Fruit fly (Drosophila melanogaster) Kc167 (cell line): ENCODE results near the gene Gal.

Experiments
- Myc ChIP-seq: fragments of >200 bp; optimal IDR thresholded peaks from 2 replicates; lab custom pipeline; 2017; ENCODE audit warnings: missing external identifiers
- Sin3A ChIP-seq: fragments of >200 bp; optimal IDR thresholded peaks from 2 replicates; lab custom pipeline; 2018; ENCODE audit warnings: missing external identifiers
- h ChIP-seq: fragments of >200 bp; optimal IDR thresholded peaks from 3 replicates; lab custom pipeline; 2018; ENCODE audit warnings: missing external identifiers
- insv ChIP-seq: fragments of >200 bp; optimal IDR thresholded peaks from 3 replicates; lab custom pipeline; 2018; ENCODE audit warnings: missing external identifiers
- psq ChIP-seq: fragments of >200 bp; optimal IDR thresholded peaks from 2 replicates; lab custom pipeline; 2017; ENCODE audit warnings: missing external identifiers
- ttk ChIP-seq: sonication (Bioruptor generic); optimal IDR thresholded peaks from 2 replicates; lab custom pipeline; 2017; ENCODE audit warnings: missing external identifiers

Gal gene

dm6 chr2L:5979957-5980861 is 26.4 kb downstream of the Gal start:
- no peak for TF ChIP-seq h (lab: Kevin White, UChicago)

- no peak for TF ChIP-seq Myc (lab: Kevin White, UChicago)
- TF ChIP-seq insv (lab: Kevin White, UChicago): no peak
- no peak for TF ChIP-seq Sin3A
- no peak for TF ChIP-seq psq (lab: Kevin White, UChicago)
- no peak for TF ChIP-seq ttk (lab: Kevin White, UChicago)
- TF ChIP-seq h (lab: Kevin White, UChicago): no peak
Observed at dm6 chr2L:5979055-5979399, 27.6 kb downstream of the Gal start.

dm6 chr2L:5978333-5979054 is 28.1 kb downstream of the Gal start:
- TF ChIP-seq Sin3A (no peak), Myc (lab: Kevin White, UChicago) (no peak), h (lab: Kevin White, UChicago) (no peak), psq (lab: Kevin White, UChicago) (no peak), ttk (lab: Kevin White, UChicago) (no peak), insv (lab: Kevin White, UChicago) (no peak)

dm6 chr2L:5977729-5978078 is 28.9 kb downstream of the Gal start:
- no peak for TF ChIP-seq Myc (lab: Kevin White, UChicago)
- TF ChIP-seq psq (lab: Kevin White, UChicago): no peak
- TF ChIP-seq h (lab: Kevin White, UChicago): no peak
- TF ChIP-seq insv (lab: Kevin White, UChicago): no peak
- no peak for TF ChIP-seq ttk (lab: Kevin White, UChicago)
- TF ChIP-seq Sin3A: no peak

- TF ChIP-seq insv (lab: Kevin White, UChicago): no peak
- no peak for TF ChIP-seq ttk (lab: Kevin White, UChicago)
- TF ChIP-seq h (lab: Kevin White, UChicago): no peak
- no peak for TF ChIP-seq Myc (lab: Kevin White, UChicago)
- no peak for TF ChIP-seq psq (lab: Kevin White, UChicago)
- no peak for TF ChIP-seq Sin3A
Observed at dm6 chr2L:5977070-5977728, 29.4 kb downstream of the Gal start.

- no peak for TF ChIP-seq psq (lab: Kevin White, UChicago)
Observed at dm6 chr2L:5975601-5976000, 31.0 kb downstream of the Gal start.

- no peak for TF ChIP-seq insv (lab: Kevin White, UChicago)
- TF ChIP-seq Sin3A: no peak
- no peak for TF ChIP-seq h (lab: Kevin White, UChicago)
- TF ChIP-seq Myc (lab: Kevin White, UChicago): no peak
Observed at dm6 chr2L:5975025-5975539, 31.5 kb downstream of the Gal start.

dm6 chr2L:5974122-5974521 is 32.5 kb downstream of the Gal start:
- no peak for TF ChIP-seq ttk (lab: Kevin White, UChicago)
- no peak for TF ChIP-seq insv (lab: Kevin White, UChicago)
- TF ChIP-seq Myc (lab: Kevin White, UChicago): no peak
- no peak for TF ChIP-seq psq (lab: Kevin White, UChicago)
- TF ChIP-seq Sin3A: no peak
- no peak for TF ChIP-seq h (lab: Kevin White, UChicago)

- no peak for TF ChIP-seq insv (lab: Kevin White, UChicago)
- no peak for TF ChIP-seq h (lab: Kevin White, UChicago)
- no peak for TF ChIP-seq Myc (lab: Kevin White, UChicago)
- no peak for TF ChIP-seq Sin3A
- TF ChIP-seq ttk (lab: Kevin White, UChicago): no peak
- no peak for TF ChIP-seq psq (lab: Kevin White, UChicago)
Observed at dm6 chr2L:5972588-5973236, 33.9 kb downstream of the Gal start.

- TF ChIP-seq psq (lab: Kevin White, UChicago) (no peak), Sin3A (no peak), Myc (lab: Kevin White, UChicago) (no peak), h (lab: Kevin White, UChicago) (no peak), insv (lab: Kevin White, UChicago) (no peak), ttk (lab: Kevin White, UChicago) (no peak)
Observed at dm6 chr2L:5972005-5972404, 34.6 kb downstream of the Gal start.

dm6 chr2L:5971093-5971808 is 35.4 kb downstream of the Gal start:
- no peak for TF ChIP-seq Sin3A
- TF ChIP-seq Myc (lab: Kevin White, UChicago): no peak
- no peak for TF ChIP-seq psq (lab: Kevin White, UChicago)
- no peak for TF ChIP-seq ttk (lab: Kevin White, UChicago)
- TF ChIP-seq h (lab: Kevin White, UChicago): no peak
- TF ChIP-seq insv (lab: Kevin White, UChicago): no peak
